Fruit fly (Drosophila melanogaster) whole organism, embryonic: ENCODE results near the gene Naxd.

Experiments
- Bdp1 ChIP-seq: fragments of 200-800 bp; sonication (Bioruptor generic); optimal IDR thresholded peaks from 3 replicates; lab custom pipeline; 2016; ENCODE audit warnings: missing biosample characterization, missing genetic modification characterization
- Bgb ChIP-seq: fragments of 200-800 bp; sonication (Bioruptor generic); IDR thresholded peaks from 2 replicates; pipeline ENCODE4 v1.3.6; 2022; ENCODE audit warnings: missing biosample characterization, missing genetic modification characterization; ENCODE audit not compliant: partially characterized antibody
- CG10979 ChIP-seq: fragments of 200-800 bp; sonication (Bioruptor generic); optimal IDR thresholded peaks from 2 replicates; lab custom pipeline; 2018; ENCODE audit warnings: missing biosample characterization, mild to moderate bottlenecking, missing genetic modification characterization, moderate library complexity
- CG11695 ChIP-seq: fragments of 200-800 bp; sonication (Bioruptor generic); IDR thresholded peaks from 3 replicates; pipeline ENCODE4 v1.3.6; 2022; ENCODE audit warnings: missing biosample characterization, missing genetic modification characterization
- CG11723 ChIP-seq: fragments of 200-800 bp; sonication (Bioruptor generic); optimal IDR thresholded peaks from 2 replicates; lab custom pipeline; 2017; ENCODE audit warnings: missing biosample characterization, mild to moderate bottlenecking, missing genetic modification characterization
- CG12071 ChIP-seq: fragments of 200-800 bp; sonication (Bioruptor generic); optimal IDR thresholded peaks from 3 replicates; lab custom pipeline; 2018; ENCODE audit warnings: missing biosample characterization, mild to moderate bottlenecking, missing genetic modification characterization
- CG12299 ChIP-seq: fragments of 200-800 bp; sonication (Bioruptor generic); optimal IDR thresholded peaks from 2 replicates; lab custom pipeline; 2018; ENCODE audit warnings: missing biosample characterization, mild to moderate bottlenecking, missing genetic modification characterization
- CG12769 ChIP-seq: fragments of 200-800 bp; sonication (Bioruptor generic); optimal IDR thresholded peaks from 2 replicates; lab custom pipeline; 2019; ENCODE audit warnings: missing biosample characterization, mild to moderate bottlenecking, missing genetic modification characterization, moderate library complexity
- CG17385 ChIP-seq: fragments of 200-800 bp; sonication (Bioruptor generic); optimal IDR thresholded peaks from 3 replicates; lab custom pipeline; 2018; ENCODE audit warnings: missing biosample characterization, mild to moderate bottlenecking, missing genetic modification characterization
- CG1832 ChIP-seq: fragments of 200-800 bp; sonication (Bioruptor generic); optimal IDR thresholded peaks from 2 replicates; lab custom pipeline; 2017; ENCODE audit warnings: missing biosample characterization, mild to moderate bottlenecking, missing genetic modification characterization, inconsistent platforms
- CG2116 ChIP-seq: fragments of 200-800 bp; sonication (Bioruptor generic); optimal IDR thresholded peaks from 3 replicates; lab custom pipeline; 2018; ENCODE audit warnings: missing biosample characterization, mild to moderate bottlenecking, missing genetic modification characterization
- CG30020 ChIP-seq: fragments of 200-800 bp; optimal IDR thresholded peaks from 2 replicates; lab custom pipeline; 2019; ENCODE audit warnings: missing biosample characterization, mild to moderate bottlenecking, missing genetic modification characterization, moderate library complexity
- CG3838 ChIP-seq: fragments of 200-800 bp; sonication (Bioruptor generic); optimal IDR thresholded peaks from 3 replicates; lab custom pipeline; 2016; ENCODE audit warnings: missing biosample characterization, missing genetic modification characterization
- CG3995 ChIP-seq: fragments of 200-800 bp; sonication (Bioruptor generic); optimal IDR thresholded peaks from 3 replicates; lab custom pipeline; 2016; ENCODE audit warnings: missing biosample characterization, missing genetic modification characterization
- CG4617 ChIP-seq: fragments of 200-800 bp; sonication (Bioruptor generic); optimal IDR thresholded peaks from 3 replicates; lab custom pipeline; 2016; ENCODE audit warnings: missing biosample characterization, missing genetic modification characterization, borderline replicate concordance
- CG6654 ChIP-seq: fragments of 200-800 bp; sonication (Bioruptor generic); optimal IDR thresholded peaks from 2 replicates; lab custom pipeline; 2017; ENCODE audit warnings: missing biosample characterization, mild to moderate bottlenecking, missing genetic modification characterization
- CG7928 ChIP-seq: fragments of 200-800 bp; sonication (Bioruptor generic); optimal IDR thresholded peaks from 2 replicates; lab custom pipeline; 2017; ENCODE audit warnings: missing biosample characterization, mild to moderate bottlenecking, missing genetic modification characterization
- CG9437 ChIP-seq: fragments of 200-800 bp; sonication (Bioruptor generic); optimal IDR thresholded peaks from 2 replicates; lab custom pipeline; 2018; ENCODE audit warnings: missing biosample characterization, mild to moderate bottlenecking, missing genetic modification characterization
- CG9876 ChIP-seq: fragments of 200-800 bp; sonication (Bioruptor generic); optimal IDR thresholded peaks from 2 replicates; lab custom pipeline; 2016; ENCODE audit warnings: missing biosample characterization, missing genetic modification characterization
- Drgx ChIP-seq: fragments of 200-800 bp; sonication (Bioruptor generic); IDR thresholded peaks from 2 replicates; pipeline ENCODE4 v1.3.6; 2022; ENCODE audit warnings: missing biosample characterization, missing genetic modification characterization
- Eip74EF ChIP-seq, 2 experiments: fragments of 200-800 bp in 1 of 2; fragments of >200 bp in 1 of 2; sonication (Bioruptor generic) in 1 of 2; optimal IDR thresholded peaks; 2 replicates each; lab custom pipeline; 2017 to 2019; ENCODE audit warnings: missing biosample characterization in 2 of 2, missing genetic modification characterization in 2 of 2, mild to moderate bottlenecking in 1 of 2, moderate library complexity in 1 of 2
- Fer1 ChIP-seq: fragments of 200-800 bp; sonication (Bioruptor generic); optimal IDR thresholded peaks from 2 replicates; lab custom pipeline; 2017; ENCODE audit warnings: missing biosample characterization, mild to moderate bottlenecking, missing genetic modification characterization
- H2.0 ChIP-seq: fragments of 200-800 bp; sonication (Bioruptor generic); IDR thresholded peaks from 2 replicates; pipeline ENCODE4 v1.3.6; 2022; ENCODE audit warnings: missing biosample characterization, missing genetic modification characterization
- HHEX ChIP-seq: fragments of 200-800 bp; sonication (Bioruptor generic); optimal IDR thresholded peaks from 3 replicates; lab custom pipeline; 2017; ENCODE audit warnings: missing biosample characterization, mild to moderate bottlenecking, missing genetic modification characterization, missing genetic modification reagents
- Hmr ChIP-seq: fragments of 200-800 bp; sonication (Bioruptor generic); optimal IDR thresholded peaks from 3 replicates; lab custom pipeline; 2017; ENCODE audit warnings: mild to moderate bottlenecking, missing biosample characterization, missing genetic modification reagents, missing genetic modification characterization
- Mad ChIP-seq: fragments of 200-800 bp; sonication (Bioruptor generic); optimal IDR thresholded peaks from 2 replicates; lab custom pipeline; 2016; ENCODE audit warnings: missing biosample characterization, missing genetic modification characterization
- Max ChIP-seq: fragments of 200-800 bp; sonication (Bioruptor generic); optimal IDR thresholded peaks from 2 replicates; lab custom pipeline; 2016; ENCODE audit warnings: missing biosample characterization, mild to moderate bottlenecking, missing genetic modification characterization
- Meics ChIP-seq: fragments of 200-800 bp; sonication (Bioruptor generic); optimal IDR thresholded peaks from 2 replicates; lab custom pipeline; 2017; ENCODE audit warnings: missing biosample characterization, mild to moderate bottlenecking, missing genetic modification characterization
- Mes4 ChIP-seq: fragments of 200-800 bp; sonication (Bioruptor generic); optimal IDR thresholded peaks from 2 replicates; lab custom pipeline; 2016; ENCODE audit warnings: missing biosample characterization, missing genetic modification characterization
- Optix ChIP-seq: fragments of 200-800 bp; sonication (Bioruptor generic); IDR thresholded peaks from 3 replicates; pipeline ENCODE4 v1.3.6; 2022; ENCODE audit warnings: missing biosample characterization, missing genetic modification characterization
- Pdp1 ChIP-seq, 2 experiments: fragments of 200-800 bp; sonication (Bioruptor generic); optimal IDR thresholded peaks; 3 replicates each; lab custom pipeline; 2016; ENCODE audit warnings: missing biosample characterization in 2 of 2, missing genetic modification characterization in 2 of 2, mild to moderate bottlenecking in 1 of 2, moderate library complexity in 1 of 2
- Poxn ChIP-seq: fragments of 200-800 bp; sonication (Bioruptor generic); IDR thresholded peaks from 2 replicates; pipeline ENCODE4 v1.3.6; 2022; ENCODE audit warnings: missing biosample characterization, missing genetic modification characterization
- ac ChIP-seq: fragments of 200-800 bp; sonication (Bioruptor generic); optimal IDR thresholded peaks from 3 replicates; lab custom pipeline; 2017; ENCODE audit warnings: missing biosample characterization, mild to moderate bottlenecking, missing genetic modification characterization
- aop ChIP-seq: fragments of 200-800 bp; sonication (Bioruptor generic); IDR thresholded peaks from 2 replicates; pipeline ENCODE4 v1.3.6; 2022; ENCODE audit warnings: missing biosample characterization, missing genetic modification characterization
- danr ChIP-seq: fragments of 200-800 bp; sonication (Bioruptor generic); IDR thresholded peaks from 2 replicates; pipeline ENCODE4 v1.3.6; 2022; ENCODE audit warnings: missing biosample characterization, missing genetic modification characterization
- dmrt11E ChIP-seq: fragments of 200-800 bp; sonication (Bioruptor generic); optimal IDR thresholded peaks from 3 replicates; lab custom pipeline; 2018; ENCODE audit warnings: missing biosample characterization, mild to moderate bottlenecking, missing genetic modification characterization, moderate library complexity
- exex ChIP-seq: fragments of 200-800 bp; sonication (Bioruptor generic); optimal IDR thresholded peaks from 4 replicates; lab custom pipeline; 2018; ENCODE audit warnings: missing biosample characterization, mild to moderate bottlenecking, missing genetic modification characterization, moderate library complexity
- fd64A ChIP-seq: fragments of 200-800 bp; sonication (Bioruptor generic); optimal IDR thresholded peaks from 3 replicates; lab custom pipeline; 2018; ENCODE audit warnings: missing biosample characterization, mild to moderate bottlenecking, missing genetic modification characterization
- fru ChIP-seq: fragments of >200 bp; optimal IDR thresholded peaks from 2 replicates; lab custom pipeline; 2017
- gce ChIP-seq: fragments of 200-800 bp; sonication (Bioruptor generic); IDR thresholded peaks from 3 replicates; pipeline ENCODE4 v1.3.6; 2022; ENCODE audit warnings: missing biosample characterization, missing genetic modification characterization
- gsb-n ChIP-seq: fragments of 200-800 bp; sonication (Bioruptor generic); optimal IDR thresholded peaks from 3 replicates; lab custom pipeline; 2018; ENCODE audit warnings: missing biosample characterization, mild to moderate bottlenecking, missing genetic modification characterization
- insv ChIP-seq, 2 experiments: fragments of 200-800 bp; sonication (Bioruptor generic); optimal IDR thresholded peaks; 3 replicates each; lab custom pipeline; 2016 to 2018; ENCODE audit warnings: missing biosample characterization in 2 of 2, missing genetic modification characterization in 2 of 2
- pfk ChIP-seq: fragments of 200-800 bp; sonication (Bioruptor generic); optimal IDR thresholded peaks from 2 replicates; lab custom pipeline; 2018; ENCODE audit warnings: missing biosample characterization, mild to moderate bottlenecking, missing genetic modification characterization, moderate library complexity
- row ChIP-seq: fragments of 200-800 bp; sonication (Bioruptor generic); IDR thresholded peaks from 3 replicates; pipeline ENCODE4 v1.3.6; 2022; ENCODE audit warnings: missing biosample characterization, missing genetic modification characterization
- scrt ChIP-seq: fragments of 200-800 bp; sonication (Bioruptor generic); optimal IDR thresholded peaks from 2 replicates; lab custom pipeline; 2018; ENCODE audit warnings: missing biosample characterization, mild to moderate bottlenecking, missing genetic modification characterization, moderate library complexity
- slbo ChIP-seq: fragments of 200-800 bp; sonication (Bioruptor generic); IDR thresholded peaks from 2 replicates; pipeline ENCODE4 v1.3.6; 2022; ENCODE audit warnings: missing biosample characterization, missing genetic modification characterization
- so ChIP-seq: fragments of 200-800 bp; sonication (Bioruptor generic); IDR thresholded peaks from 3 replicates; pipeline ENCODE4 v1.3.6; 2022; ENCODE audit warnings: missing biosample characterization, missing genetic modification characterization
- tap ChIP-seq: fragments of 200-800 bp; optimal IDR thresholded peaks from 3 replicates; lab custom pipeline; 2019; ENCODE audit warnings: missing biosample characterization, mild to moderate bottlenecking, missing genetic modification characterization, moderate library complexity
- zfh2 ChIP-seq: fragments of 200-800 bp; sonication (Bioruptor generic); optimal IDR thresholded peaks from 2 replicates; lab custom pipeline; 2016; ENCODE audit warnings: missing biosample characterization, missing genetic modification characterization

Gene Naxd

DNA sequence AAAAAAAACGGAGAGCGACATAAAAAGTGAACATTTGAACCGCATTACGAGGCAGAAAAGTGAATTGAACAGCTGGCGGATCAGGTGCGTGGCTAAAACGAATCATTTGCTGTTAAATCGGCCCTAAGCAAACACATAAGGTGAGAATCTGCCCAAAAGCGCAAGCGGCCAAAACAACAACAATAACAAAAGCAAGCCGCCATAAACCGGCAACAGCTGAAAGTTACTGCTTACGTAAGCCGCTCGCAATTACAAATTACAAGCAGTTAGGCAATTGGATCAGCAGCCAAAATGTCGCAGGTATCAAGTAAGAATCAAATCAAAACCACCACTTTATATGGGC is 34.1 kb downstream of the Naxd start:
- TF ChIP-seq Mes4 = no peak
- no peak for TF ChIP-seq CG12071 (GFP tag; lab: Kevin White, UChicago)
- no peak for TF ChIP-seq CG3838
- TF ChIP-seq exex = no peak
- TF ChIP-seq CG3995 (GFP tag; lab: Kevin White, UChicago) = no peak
- TF ChIP-seq gce = no peak
- TF ChIP-seq danr (GFP tag; lab: Robert Waterston, UW) = no peak
- no peak for TF ChIP-seq aop (GFP tag; lab: Robert Waterston, UW)
- 0 out of 3 replicates have a peak, but pooled peaks have one; percentile 55 for TF ChIP-seq so
- TF ChIP-seq dmrt11E (tag; lab: Kevin White, UChicago) = no peak
- TF ChIP-seq CG2116 = no peak
- TF ChIP-seq scrt (GFP tag; lab: Kevin White, UChicago) = no peak
- no peak for TF ChIP-seq slbo
- TF ChIP-seq CG30020 (tag; lab: Kevin White, UChicago) = no peak
- no peak for TF ChIP-seq Eip74EF (GFP tag; optimal IDR thresholded peaks at IDR 0.05; lab: Kevin White, UChicago)
- no peak for TF ChIP-seq H2.0 (GFP tag; lab: Robert Waterston, UW)
- peak; percentile 84 for TF ChIP-seq CG17385 (GFP tag; lab: Kevin White, UChicago)
- TF ChIP-seq CG9437 = peak; percentile 62
- TF ChIP-seq Poxn (GFP tag; lab: Robert Waterston, UW) = no peak
- no peak for TF ChIP-seq pfk (GFP tag; lab: Kevin White, UChicago)
- no peak for TF ChIP-seq Hmr (GFP tag; lab: Kevin White, UChicago)
- peak in 1 of 2 experiments; percentile 75 for TF ChIP-seq insv (GFP tag; optimal IDR thresholded peaks at IDR 0.05; lab: Kevin White, UChicago)
- peak in 1 of 2 experiments; percentile 94 for TF ChIP-seq Pdp1 (GFP tag; optimal IDR thresholded peaks at IDR 0.05; lab: Kevin White, UChicago)
- TF ChIP-seq Drgx (GFP tag; lab: Robert Waterston, UW) = peak; percentile 27; the same call in 1 of the 2 replicates
- no peak for TF ChIP-seq gsb-n
- 0 out of 2 replicates have a peak, but pooled peaks have one; percentile 12 for TF ChIP-seq Bgb (GFP tag; lab: Robert Waterston, UW)
- TF ChIP-seq Fer1 (GFP tag; lab: Kevin White, UChicago) = no peak
- 0 out of 3 replicates have a peak, but pooled peaks have one; percentile 24 for TF ChIP-seq CG11695 (GFP tag; lab: Robert Waterston, UW)
- no peak for TF ChIP-seq CG9876 (GFP tag; lab: Kevin White, UChicago)
- peak; percentile 14 for TF ChIP-seq CG7928 (GFP tag; lab: Kevin White, UChicago)
- no peak for TF ChIP-seq CG6654 (GFP tag; lab: Kevin White, UChicago)
- TF ChIP-seq HHEX (GFP tag; lab: Kevin White, UChicago) = no peak
- TF ChIP-seq tap (tag; lab: Kevin White, UChicago) = no peak
- TF ChIP-seq Mad (GFP tag; lab: Kevin White, UChicago) = no peak

DNA sequence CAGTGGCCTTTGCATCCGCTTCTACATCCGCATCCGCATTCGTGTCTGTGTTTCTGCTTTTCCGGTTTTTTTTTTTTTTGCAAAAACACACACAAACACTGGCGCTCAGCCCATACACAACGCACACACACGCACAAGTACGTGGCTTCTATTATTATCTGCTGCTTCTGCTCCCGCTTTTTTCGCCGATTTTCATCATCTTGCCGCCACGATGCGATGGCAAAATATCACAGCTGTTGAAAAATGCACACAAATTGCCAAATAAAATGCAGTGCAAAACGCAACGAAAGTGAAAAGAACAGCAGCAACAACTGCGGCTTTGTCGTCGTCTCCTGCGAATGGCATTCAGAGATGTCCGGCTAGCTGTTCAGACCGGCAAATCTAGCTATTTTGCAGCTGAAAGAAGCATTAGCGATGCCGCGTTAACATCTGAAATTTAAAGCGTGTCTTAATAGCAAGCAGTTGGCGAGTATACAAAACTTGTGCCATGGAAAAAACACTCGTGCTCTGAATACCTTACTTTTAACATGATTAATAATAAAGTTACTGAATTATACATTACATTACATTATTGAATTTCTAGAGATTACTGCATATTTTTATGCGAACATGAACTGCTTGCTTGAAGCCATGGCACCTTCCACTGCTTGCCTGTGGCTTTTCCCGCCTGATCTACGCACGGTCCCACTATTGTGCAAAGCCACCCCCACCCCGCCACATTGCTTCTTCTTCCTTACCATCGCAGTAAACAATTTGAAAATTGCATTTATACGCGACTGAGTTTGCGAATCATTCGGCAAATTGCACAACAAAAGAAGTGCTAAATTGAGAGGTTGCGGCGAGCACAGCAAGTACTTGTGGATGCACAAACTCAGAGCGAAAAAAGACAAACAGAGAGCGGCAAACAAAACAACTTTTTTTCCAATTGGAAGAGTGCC is 34.8 kb downstream of the Naxd start, which contains the start of the genes Ugt316A1 and Sfxn2:
Gene Ugt316A1, minus strand, starts transcription at position 345 of the 938 bp plus-strand sequence.
Gene Sfxn2, plus strand, starts transcription at position 694 of the 938 bp plus-strand sequence.
- no peak for TF ChIP-seq CG1832 (GFP tag; lab: Kevin White, UChicago)
- peak; percentile 2 for TF ChIP-seq Meics (GFP tag; lab: Kevin White, UChicago)
- peak; percentile 68 for TF ChIP-seq Max (GFP tag; lab: Kevin White, UChicago)
- peak; percentile 55 for TF ChIP-seq CG12299 (tag; lab: Kevin White, UChicago)
- no peak for TF ChIP-seq ac (GFP tag; lab: Kevin White, UChicago)
- TF ChIP-seq CG3995 (GFP tag; lab: Kevin White, UChicago) = no peak
- TF ChIP-seq CG11695 (GFP tag; lab: Robert Waterston, UW) = 0 out of 3 replicates have a peak, but pooled peaks have one; percentile 22
- peak; percentile 63 for TF ChIP-seq CG12769 (tag; lab: Kevin White, UChicago)
- no peak for TF ChIP-seq fd64A
- TF ChIP-seq zfh2 = peak; percentile 30
- TF ChIP-seq fru (lab: Kevin White, UChicago) = no peak
- peak; percentile 87 for TF ChIP-seq row (GFP tag; lab: Robert Waterston, UW)
- TF ChIP-seq CG4617 (GFP tag; lab: Kevin White, UChicago) = peak; percentile 89
- TF ChIP-seq CG10979 (tag; lab: Kevin White, UChicago) = peak; percentile 48
- TF ChIP-seq Optix (GFP tag; lab: Robert Waterston, UW) = peak; percentile 51; the same call in 1 of the 3 replicates
- peak; percentile 26 for TF ChIP-seq CG11723 (GFP tag; lab: Kevin White, UChicago)
- TF ChIP-seq Bdp1 (GFP tag; lab: Kevin White, UChicago) = peak; percentile 4
